Worm (Caenorhabditis elegans) whole organism, L1 larva: ENCODE measurements around the gene mrps-2.

Source experiments
- C04F5.9 ChIP-seq: sonication (generic microtip); optimal IDR thresholded peaks from 2 replicates; lab custom pipeline; 2016; ENCODE audit warnings: missing genetic modification characterization, missing compliant biosample characterization
- C16A3.4 ChIP-seq: fragments of 150-350 bp; optimal IDR thresholded peaks from 2 replicates; lab custom pipeline; 2014; ENCODE audit warnings: missing biosample characterization, missing genetic modification characterization
- C34B4.2 ChIP-seq: sonication (generic microtip); optimal IDR thresholded peaks from 2 replicates; lab custom pipeline; 2017; ENCODE audit warnings: mild to moderate bottlenecking, missing genetic modification characterization, missing compliant biosample characterization
- F16B12.6 ChIP-seq: fragments of 150-350 bp; optimal IDR thresholded peaks from 2 replicates; lab custom pipeline; 2014; ENCODE audit warnings: missing biosample characterization, missing genetic modification characterization
- alr-1 ChIP-seq: fragments of 200-800 bp; sonication (Bioruptor generic); optimal IDR thresholded peaks from 2 replicates; lab custom pipeline; 2018; ENCODE audit warnings: borderline replicate concordance, mild to moderate bottlenecking, missing genetic modification characterization, missing compliant biosample characterization
- ama-1 ChIP-seq: fragments of 150-350 bp; optimal IDR thresholded peaks from 2 replicates; lab custom pipeline; 2014
- blmp-1 ChIP-seq: fragments of 150-350 bp; optimal IDR thresholded peaks from 2 replicates; lab custom pipeline; 2014; ENCODE audit warnings: missing biosample characterization, missing genetic modification characterization
- ceh-63 ChIP-seq: fragments of 200-800 bp; sonication (Bioruptor generic); optimal IDR thresholded peaks from 2 replicates; lab custom pipeline; 2018; ENCODE audit warnings: mild to moderate bottlenecking, missing genetic modification characterization, missing compliant biosample characterization
- ceh-8 ChIP-seq: fragments of 200-800 bp; sonication (Bioruptor generic); optimal IDR thresholded peaks from 2 replicates; lab custom pipeline; 2018; ENCODE audit warnings: mild to moderate bottlenecking, missing genetic modification characterization, moderate library complexity, missing compliant biosample characterization
- ceh-82 ChIP-seq, 3 experiments: fragments of 150-350 bp in 1 of 3; sonication (generic microtip) in 2 of 3; optimal IDR thresholded peaks; 2 replicates each; lab custom pipeline; 2014 to 2017; ENCODE audit warnings: missing biosample characterization in 3 of 3, missing genetic modification characterization in 3 of 3
- ceh-90 ChIP-seq: sonication (generic microtip); optimal IDR thresholded peaks from 2 replicates; lab custom pipeline; 2016; ENCODE audit warnings: missing genetic modification characterization, missing compliant biosample characterization
- dpl-1 ChIP-seq, 3 experiments: fragments of 150-350 bp in 2 of 3; sonication (generic microtip) in 1 of 3; optimal IDR thresholded peaks; 2 replicates each; lab custom pipeline; 2014 to 2017; ENCODE audit warnings: missing biosample characterization in 3 of 3, missing genetic modification characterization in 3 of 3, missing genetic modification reagents in 3 of 3
- dsc-1 ChIP-seq: sonication (generic microtip); optimal IDR thresholded peaks from 2 replicates; lab custom pipeline; 2016; ENCODE audit warnings: mild to moderate bottlenecking, missing genetic modification characterization, missing compliant biosample characterization
- egl-13 ChIP-seq: sonication (generic microtip); optimal IDR thresholded peaks from 2 replicates; lab custom pipeline; 2016; ENCODE audit warnings: missing genotype, missing genetic modification reagents, missing genetic modification characterization, missing compliant biosample characterization
- egl-27 ChIP-seq, 2 experiments: fragments of 150-350 bp in 1 of 2; sonication (generic microtip); optimal IDR thresholded peaks; 3 replicates each; lab custom pipeline; 2017 to 2018; ENCODE audit warnings: missing biosample characterization in 2 of 2, missing genetic modification characterization in 2 of 2, missing genetic modification reagents in 2 of 2
- elt-2 ChIP-seq: sonication (generic microtip); optimal IDR thresholded peaks from 2 replicates; lab custom pipeline; 2016; ENCODE audit warnings: missing genetic modification characterization, mild to moderate bottlenecking, inconsistent platforms, missing compliant biosample characterization, missing genetic modification reagents
- fkh-10 ChIP-seq: sonication (generic microtip); optimal IDR thresholded peaks from 2 replicates; lab custom pipeline; 2017; ENCODE audit warnings: missing biosample characterization, missing genetic modification reagents, missing genetic modification characterization
- hlh-17 ChIP-seq: fragments of 200-800 bp; sonication (Bioruptor generic); optimal IDR thresholded peaks from 2 replicates; lab custom pipeline; 2018; ENCODE audit warnings: missing genetic modification characterization, mild to moderate bottlenecking, missing compliant biosample characterization, moderate library complexity, borderline replicate concordance
- jun-1 ChIP-seq: fragments of 150-350 bp; optimal IDR thresholded peaks from 2 replicates; lab custom pipeline; 2014; ENCODE audit warnings: missing biosample characterization, missing genetic modification reagents, missing genetic modification characterization
- lin-13 ChIP-seq: fragments of 150-350 bp; optimal IDR thresholded peaks from 2 replicates; lab custom pipeline; 2014; ENCODE audit warnings: missing biosample characterization, missing genetic modification reagents, missing genetic modification characterization
- lin-15B ChIP-seq: fragments of 150-350 bp; sonication (generic microtip); optimal IDR thresholded peaks from 3 replicates; lab custom pipeline; 2014; ENCODE audit warnings: missing biosample characterization, missing genetic modification characterization
- lin-35 ChIP-seq, 2 experiments: fragments of 150-350 bp; optimal IDR thresholded peaks; 2 replicates each; lab custom pipeline; 2014; ENCODE audit warnings: missing biosample characterization in 2 of 2, missing genetic modification characterization in 2 of 2, missing genetic modification reagents in 2 of 2
- lin-39 ChIP-seq: fragments of 150-350 bp; optimal IDR thresholded peaks from 2 replicates; lab custom pipeline; 2014; ENCODE audit warnings: missing biosample characterization, missing genetic modification reagents, missing genetic modification characterization
- lsy-2 ChIP-seq, 2 experiments: fragments of 150-350 bp; optimal IDR thresholded peaks; 2 replicates each; lab custom pipeline; 2014; ENCODE audit warnings: missing biosample characterization in 2 of 2, missing genetic modification characterization in 2 of 2
- mef-2 ChIP-seq: fragments of 150-350 bp; optimal IDR thresholded peaks from 2 replicates; lab custom pipeline; 2014; ENCODE audit warnings: missing biosample characterization, missing genetic modification characterization
- mep-1 ChIP-seq: fragments of 150-350 bp; optimal IDR thresholded peaks from 2 replicates; lab custom pipeline; 2014; ENCODE audit warnings: missing biosample characterization, missing genetic modification characterization
- nhr-11 ChIP-seq: fragments of 150-350 bp; optimal IDR thresholded peaks from 2 replicates; lab custom pipeline; 2014; ENCODE audit warnings: missing biosample characterization, missing genetic modification characterization
- nhr-20 ChIP-seq: sonication (generic microtip); optimal IDR thresholded peaks from 2 replicates; lab custom pipeline; 2016; ENCODE audit warnings: mild to moderate bottlenecking, missing genetic modification characterization, missing compliant biosample characterization
- nhr-76 ChIP-seq: sonication (generic microtip); optimal IDR thresholded peaks from 2 replicates; lab custom pipeline; 2017; ENCODE audit warnings: missing biosample characterization, missing genetic modification characterization
- nhr-77 ChIP-seq: fragments of 150-350 bp; optimal IDR thresholded peaks from 2 replicates; lab custom pipeline; 2014; ENCODE audit warnings: missing biosample characterization, missing genetic modification characterization
- nhr-84 ChIP-seq: sonication (generic microtip); optimal IDR thresholded peaks from 2 replicates; lab custom pipeline; 2017; ENCODE audit warnings: missing biosample characterization, missing genetic modification characterization
- nhr-90 ChIP-seq: sonication (generic microtip); optimal IDR thresholded peaks from 2 replicates; lab custom pipeline; 2016; ENCODE audit warnings: mild to moderate bottlenecking, missing genetic modification characterization, missing compliant biosample characterization; ENCODE audit not compliant: poor library complexity
- pag-3 ChIP-seq: sonication (generic microtip); optimal IDR thresholded peaks from 2 replicates; lab custom pipeline; 2017; ENCODE audit warnings: missing genetic modification characterization, mild to moderate bottlenecking, missing compliant biosample characterization, antibody characterized with exemption, borderline replicate concordance; ENCODE audit not compliant: insufficient read depth
- pqm-1 ChIP-seq: sonication (generic microtip); optimal IDR thresholded peaks from 3 replicates; lab custom pipeline; 2017; ENCODE audit warnings: missing biosample characterization, missing genetic modification characterization
- rnt-1 ChIP-seq: sonication (generic microtip); optimal IDR thresholded peaks from 2 replicates; lab custom pipeline; 2016; ENCODE audit warnings: mild to moderate bottlenecking, missing genetic modification characterization, moderate library complexity, missing compliant biosample characterization
- skn-1 ChIP-seq: fragments of 150-350 bp; optimal IDR thresholded peaks from 2 replicates; lab custom pipeline; 2014; ENCODE audit warnings: missing biosample characterization, missing genetic modification characterization
- snu-23 ChIP-seq: sonication (generic microtip); optimal IDR thresholded peaks from 2 replicates; lab custom pipeline; 2016; ENCODE audit warnings: missing genetic modification characterization, missing compliant biosample characterization
- sox-4 ChIP-seq: sonication (generic microtip); optimal IDR thresholded peaks from 2 replicates; lab custom pipeline; 2016; ENCODE audit warnings: missing genetic modification characterization, missing compliant biosample characterization
- sptf-1 ChIP-seq: fragments of 150-350 bp; optimal IDR thresholded peaks from 2 replicates; lab custom pipeline; 2014; ENCODE audit warnings: missing biosample characterization, missing genetic modification characterization
- sup-37 ChIP-seq: fragments of 200-800 bp; sonication (Bioruptor generic); optimal IDR thresholded peaks from 2 replicates; lab custom pipeline; 2018; ENCODE audit warnings: mild to moderate bottlenecking, missing genetic modification characterization, missing compliant biosample characterization
- swsn-7 ChIP-seq: sonication (generic microtip); optimal IDR thresholded peaks from 2 replicates; lab custom pipeline; 2016; ENCODE audit warnings: missing genetic modification characterization, missing compliant biosample characterization
- unc-30 ChIP-seq: sonication (generic microtip); optimal IDR thresholded peaks from 2 replicates; lab custom pipeline; 2017; ENCODE audit warnings: missing biosample characterization, missing genetic modification characterization
- unc-62 ChIP-seq: fragments of 150-350 bp; optimal IDR thresholded peaks from 2 replicates; lab custom pipeline; 2014; ENCODE audit warnings: missing biosample characterization, missing genetic modification reagents, missing genetic modification characterization
- vab-15 ChIP-seq: sonication (generic microtip); optimal IDR thresholded peaks from 2 replicates; lab custom pipeline; 2017; ENCODE audit warnings: missing genotype, mild to moderate bottlenecking, missing genetic modification characterization, missing compliant biosample characterization

mrps-2 gene

ce11 chrV:8494260-8494939 lies 28.9 kb downstream of the mrps-2 start, which contains the start of gene pxn-1:
Gene pxn-1, plus strand, starts transcription at chrV:8494889.
- TF ChIP-seq C04F5.9 (tag; lab: Kevin White, UChicago) (no peak), blmp-1 (tag; lab: Kevin White, UChicago) (peak; percentile 53)

ce11 chrV:8495106-8495505 lies 29.6 kb downstream of the mrps-2 start:
- no peak for TF ChIP-seq pag-3 (tag; lab: Kevin White, UChicago)
- TF ChIP-seq ceh-8 (GFP tag; lab: Kevin White, UChicago): no peak
- no peak for TF ChIP-seq unc-62 (GFP tag; lab: Kevin White, UChicago)
- TF ChIP-seq dpl-1 (GFP tag; optimal IDR thresholded peaks at IDR 0.05; lab: Kevin White, UChicago): no peak
- no peak for TF ChIP-seq nhr-11 (tag; lab: Kevin White, UChicago)
- TF ChIP-seq nhr-84 (tag; lab: Kevin White, UChicago): no peak
- TF ChIP-seq ceh-82 (tag; optimal IDR thresholded peaks at IDR 0.05; lab: Kevin White, UChicago): no peak
- no peak for TF ChIP-seq lin-35 (GFP tag; optimal IDR thresholded peaks at IDR 0.05; lab: Kevin White, UChicago)

- TF ChIP-seq rnt-1 (tag; lab: Kevin White, UChicago) (peak; percentile 29), nhr-77 (tag; lab: Kevin White, UChicago) (no peak), nhr-76 (no peak), snu-23 (GFP tag; lab: Kevin White, UChicago) (peak; percentile 3), lin-35 (GFP tag; optimal IDR thresholded peaks at IDR 0.05; lab: Kevin White, UChicago) (peak in 1 of 2 experiments; percentile 29)
Measured at ce11 chrV:8495965-8496364, 30.5 kb downstream of the mrps-2 start.

ce11 chrV:8499407-8499806 lies 33.9 kb downstream of the mrps-2 start:
- no peak for TF ChIP-seq fkh-10 (GFP tag; lab: Kevin White, UChicago)
- TF ChIP-seq skn-1 (tag; lab: Kevin White, UChicago): no peak
- no peak for TF ChIP-seq pqm-1
- TF ChIP-seq unc-30 (tag; lab: Kevin White, UChicago): no peak
- TF ChIP-seq egl-27 (tag; optimal IDR thresholded peaks at IDR 0.05; lab: Kevin White, UChicago): no peak
- no peak for TF ChIP-seq sox-4 (tag; lab: Kevin White, UChicago)
- no peak for TF ChIP-seq C16A3.4 (tag; lab: Kevin White, UChicago)
- no peak for TF ChIP-seq lin-13 (GFP tag; lab: Kevin White, UChicago)
- TF ChIP-seq lsy-2 (tag; optimal IDR thresholded peaks at IDR 0.05; lab: Kevin White, UChicago): no peak
- no peak for TF ChIP-seq swsn-7
- TF ChIP-seq lin-15B (tag; lab: Kevin White, UChicago): no peak
- no peak for TF ChIP-seq egl-13
- TF ChIP-seq snu-23 (GFP tag; lab: Kevin White, UChicago): no peak
- no peak for TF ChIP-seq nhr-90 (tag; lab: Kevin White, UChicago)
- no peak for TF ChIP-seq elt-2 (tag; lab: Kevin White, UChicago)
- TF ChIP-seq F16B12.6: no peak
- no peak for TF ChIP-seq ceh-63 (GFP tag; lab: Kevin White, UChicago)
- TF ChIP-seq lin-39 (tag; lab: Kevin White, UChicago): no peak
- TF ChIP-seq nhr-20 (tag; lab: Kevin White, UChicago): no peak
- TF ChIP-seq, all 84 proteins: peak for 0

ce11 chrV:8500348-8500747 lies 34.9 kb downstream of the mrps-2 start:
- TF ChIP-seq unc-30 (tag; lab: Kevin White, UChicago) (peak; percentile 31), dsc-1 (tag; lab: Kevin White, UChicago) (peak; percentile 95), nhr-11 (tag; lab: Kevin White, UChicago) (peak; percentile 67), ama-1 (lab: Kevin White, UChicago) (peak; percentile 59), hlh-17 (GFP tag; lab: Kevin White, UChicago) (peak; percentile 69), C34B4.2 (tag; lab: Kevin White, UChicago) (peak; percentile 78), sup-37 (GFP tag; lab: Kevin White, UChicago) (peak; percentile 89), ceh-90 (tag; lab: Kevin White, UChicago) (peak; percentile 59), ceh-63 (GFP tag; lab: Kevin White, UChicago) (peak; percentile 2), vab-15 (tag; lab: Kevin White, UChicago) (peak; percentile 62), mep-1 (tag; lab: Kevin White, UChicago) (peak; percentile 93), C04F5.9 (tag; lab: Kevin White, UChicago) (peak; percentile 68), mef-2 (peak; percentile 79), sptf-1 (no peak), jun-1 (tag; lab: Kevin White, UChicago) (peak; percentile 87), alr-1 (tag; lab: Kevin White, UChicago) (no peak), fkh-10 (GFP tag; lab: Kevin White, UChicago) (peak; percentile 55)
